Worm (Caenorhabditis elegans) whole organism, L3 larva: ENCODE data around the gene cya-2.
"Not testable (repeated sequence)": the region's sequence is repeated elsewhere in the genome, so short reads cannot be mapped to it uniquely, and the experiment has no call there.

ENCODE experiments used
- R02D3.7 ChIP-seq: fragments of 150-350 bp; optimal IDR thresholded peaks from 2 replicates; lab custom pipeline; 2014; ENCODE audit warnings: missing biosample characterization, missing genetic modification characterization
- aly-2 ChIP-seq: fragments of 150-350 bp; optimal IDR thresholded peaks from 2 replicates; lab custom pipeline; 2014; ENCODE audit warnings: missing biosample characterization, missing genetic modification characterization
- ama-1 ChIP-seq: fragments of 150-350 bp; optimal IDR thresholded peaks from 2 replicates; lab custom pipeline; 2018
- ceh-16 ChIP-seq: sonication (generic microtip); optimal IDR thresholded peaks from 2 replicates; lab custom pipeline; 2017; ENCODE audit warnings: missing biosample characterization, missing genetic modification characterization
- ceh-28 ChIP-seq: fragments of 150-350 bp; optimal IDR thresholded peaks from 2 replicates; lab custom pipeline; 2014; ENCODE audit warnings: missing biosample characterization, missing genetic modification reagents, missing genetic modification characterization
- ceh-9 ChIP-seq: sonication (generic microtip); optimal IDR thresholded peaks from 2 replicates; lab custom pipeline; 2018; ENCODE audit warnings: missing biosample characterization, missing genetic modification characterization
- daf-12 ChIP-seq: fragments of 150-350 bp; optimal IDR thresholded peaks from 2 replicates; lab custom pipeline; 2014; ENCODE audit warnings: missing biosample characterization, missing genetic modification reagents, missing genetic modification characterization
- elt-1 ChIP-seq: fragments of 150-350 bp; optimal IDR thresholded peaks from 2 replicates; lab custom pipeline; 2014; ENCODE audit warnings: missing biosample characterization, missing genetic modification characterization
- elt-2 ChIP-seq: sonication (generic microtip); optimal IDR thresholded peaks from 2 replicates; lab custom pipeline; 2016; ENCODE audit warnings: missing genetic modification reagents, mild to moderate bottlenecking, missing genetic modification characterization, missing compliant biosample characterization
- elt-3 ChIP-seq, 3 experiments: fragments of 150-350 bp in 1 of 3; sonication (generic microtip) in 2 of 3; optimal IDR thresholded peaks; 2 replicates in 2 of 3; 4 replicates in 1 of 3; lab custom pipeline; 2014 to 2017; ENCODE audit warnings: missing biosample characterization in 3 of 3, missing genetic modification characterization in 3 of 3
- eor-1 ChIP-seq, 2 experiments: fragments of 150-350 bp; optimal IDR thresholded peaks; 2 replicates each; lab custom pipeline; 2014 to 2018; ENCODE audit warnings: missing biosample characterization in 2 of 2, missing genetic modification characterization in 2 of 2
- fkh-10 ChIP-seq: sonication (generic microtip); optimal IDR thresholded peaks from 2 replicates; lab custom pipeline; 2017; ENCODE audit warnings: missing biosample characterization, missing genetic modification reagents, missing genetic modification characterization
- fkh-2 ChIP-seq: fragments of 150-350 bp; optimal IDR thresholded peaks from 2 replicates; lab custom pipeline; 2014; ENCODE audit warnings: missing biosample characterization, missing genetic modification reagents, missing genetic modification characterization
- jun-1 ChIP-seq: fragments of 150-350 bp; optimal IDR thresholded peaks from 2 replicates; lab custom pipeline; 2014; ENCODE audit warnings: missing biosample characterization, missing genetic modification reagents, missing genetic modification characterization
- lsy-12 ChIP-seq: sonication (generic microtip); optimal IDR thresholded peaks from 2 replicates; lab custom pipeline; 2016; ENCODE audit warnings: mild to moderate bottlenecking, missing genetic modification characterization, missing compliant biosample characterization
- mml-1 ChIP-seq: fragments of 150-350 bp; sonication (generic microtip); optimal IDR thresholded peaks from 3 replicates; lab custom pipeline; 2014; ENCODE audit warnings: missing biosample characterization, missing genetic modification characterization
- nfya-1 ChIP-seq: sonication (generic microtip); optimal IDR thresholded peaks from 2 replicates; lab custom pipeline; 2017; ENCODE audit warnings: missing genetic modification characterization, mild to moderate bottlenecking, missing compliant biosample characterization, antibody characterized with exemption, moderate library complexity; ENCODE audit not compliant: insufficient read depth
- nhr-11 ChIP-seq: fragments of 150-350 bp; optimal IDR thresholded peaks from 2 replicates; lab custom pipeline; 2014; ENCODE audit warnings: missing biosample characterization, missing genetic modification characterization
- nhr-12 ChIP-seq: fragments of 150-350 bp; optimal IDR thresholded peaks from 2 replicates; lab custom pipeline; 2014; ENCODE audit warnings: missing biosample characterization, missing genetic modification characterization
- nhr-23 ChIP-seq: fragments of 150-350 bp; optimal IDR thresholded peaks from 2 replicates; lab custom pipeline; 2014; ENCODE audit warnings: missing biosample characterization, missing genetic modification reagents, missing genetic modification characterization
- nhr-237 ChIP-seq: fragments of 150-350 bp; optimal IDR thresholded peaks from 2 replicates; lab custom pipeline; 2014; ENCODE audit warnings: missing biosample characterization, missing genetic modification characterization
- nhr-25 ChIP-seq: sonication (generic microtip); optimal IDR thresholded peaks from 2 replicates; lab custom pipeline; 2017; ENCODE audit warnings: missing biosample characterization, missing genetic modification characterization
- nhr-28 ChIP-seq: fragments of 150-350 bp; optimal IDR thresholded peaks from 2 replicates; lab custom pipeline; 2014; ENCODE audit warnings: missing biosample characterization, missing genetic modification characterization
- nhr-43 ChIP-seq: sonication (generic microtip); optimal IDR thresholded peaks from 2 replicates; lab custom pipeline; 2016; ENCODE audit warnings: mild to moderate bottlenecking, missing genetic modification characterization, missing compliant biosample characterization; ENCODE audit not compliant: poor library complexity, severe bottlenecking
- nhr-76 ChIP-seq: fragments of 150-350 bp; sonication (generic microtip); optimal IDR thresholded peaks from 5 replicates; lab custom pipeline; 2014; ENCODE audit warnings: missing biosample characterization, missing genetic modification characterization
- nhr-77 ChIP-seq: fragments of 150-350 bp; optimal IDR thresholded peaks from 2 replicates; lab custom pipeline; 2014; ENCODE audit warnings: missing biosample characterization, missing genetic modification characterization
- pha-4 ChIP-seq: fragments of 150-350 bp; optimal IDR thresholded peaks from 2 replicates; lab custom pipeline; 2014; ENCODE audit warnings: missing biosample characterization, missing genetic modification reagents, missing genetic modification characterization
- snpc-4 ChIP-seq: fragments of 150-350 bp; optimal IDR thresholded peaks from 2 replicates; lab custom pipeline; 2014; ENCODE audit warnings: missing biosample characterization, missing genetic modification characterization
- zag-1 ChIP-seq: fragments of 150-350 bp; optimal IDR thresholded peaks from 2 replicates; lab custom pipeline; 2014; ENCODE audit warnings: missing biosample characterization, missing genetic modification characterization
- ztf-11 ChIP-seq: fragments of 150-350 bp; optimal IDR thresholded peaks from 2 replicates; lab custom pipeline; 2014; ENCODE audit warnings: missing biosample characterization, missing genetic modification characterization
- ztf-4 ChIP-seq: fragments of 150-350 bp; optimal IDR thresholded peaks from 2 replicates; lab custom pipeline; 2014; ENCODE audit warnings: missing biosample characterization, missing genetic modification characterization

Gene cya-2

DNA sequence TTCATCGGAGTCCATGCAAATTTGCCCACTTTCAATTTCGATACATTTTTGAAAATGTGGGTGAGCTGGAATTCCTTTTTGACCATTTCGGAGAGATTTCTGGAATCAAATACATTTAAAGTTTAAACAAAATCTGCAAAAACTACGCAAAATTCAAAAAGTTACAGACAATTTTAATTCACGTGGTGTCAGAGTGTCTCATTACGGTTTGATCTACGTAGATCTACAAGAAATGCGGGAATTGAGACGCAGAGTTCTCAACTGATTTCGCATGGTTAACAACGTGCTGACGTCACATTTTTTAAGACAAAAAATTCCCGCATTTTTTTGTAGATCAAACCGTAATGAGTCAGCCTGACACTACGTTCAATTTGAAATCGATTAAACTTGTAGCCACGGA lies 3.1 kb upstream of the cya-2 start, which contains the start of gene bath-21:
Gene bath-21 (minus strand): TSS at position 101 of the 400 bp plus-strand sequence.
- TF ChIP-seq aly-2 (tag; lab: Kevin White, UChicago) (no peak), pha-4 (tag; lab: Kevin White, UChicago) (no peak), snpc-4 (tag; lab: Kevin White, UChicago) (no peak), ztf-4 (tag; lab: Kevin White, UChicago) (no peak), ceh-28 (no peak), ceh-16 (tag; lab: Kevin White, UChicago) (no peak)

DNA sequence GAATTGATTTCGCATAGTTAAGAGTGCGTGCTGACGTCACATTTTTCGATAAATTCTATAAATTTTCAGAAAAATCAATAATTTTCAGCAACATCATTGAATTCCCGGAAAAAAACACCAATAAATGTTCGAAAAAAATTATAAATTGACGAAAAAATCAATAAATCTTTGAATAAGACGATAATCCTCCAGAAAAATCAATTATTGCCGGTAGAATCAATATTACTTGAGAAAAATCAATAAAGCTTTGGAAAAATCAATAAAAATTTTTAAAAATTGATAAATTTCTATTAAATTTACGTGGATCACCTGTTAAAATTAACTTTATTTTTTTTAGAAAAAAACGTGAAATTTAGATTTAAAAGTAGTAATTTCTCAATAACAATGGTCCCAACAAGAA lies 9.6 kb downstream of the cya-2 start:
- TF ChIP-seq mml-1 (tag; lab: Kevin White, UChicago) (no peak), ceh-28 (peak; percentile 76), nhr-12 (tag; lab: Kevin White, UChicago) (no peak), ztf-11 (tag; lab: Kevin White, UChicago) (no peak), elt-3 (tag; optimal IDR thresholded peaks at IDR 0.05; lab: Kevin White, UChicago) (no peak), nhr-11 (no peak), eor-1 (tag; optimal IDR thresholded peaks at IDR 0.05; lab: Kevin White, UChicago) (no peak)

ce11 chrII:2012698-2013097 lies 10.7 kb downstream of the cya-2 start, which contains the start of gene F59H6.15:
TSS of gene F59H6.15 (plus strand) at chrII:2012998.
- TF ChIP-seq nhr-237 (tag; lab: Kevin White, UChicago) (no peak), nhr-77 (tag; lab: Kevin White, UChicago) (no peak), zag-1 (tag; lab: Kevin White, UChicago) (no peak), nhr-43 (tag; lab: Kevin White, UChicago) (no peak), nhr-23 (tag; lab: Kevin White, UChicago) (no peak), ceh-9 (tag; lab: Kevin White, UChicago) (no peak), daf-12 (tag; lab: Kevin White, UChicago) (no peak)
- TF ChIP-seq, all 47 proteins: peak for 0

ce11 chrII:2011179-2011578 lies 12.2 kb downstream of the cya-2 start:
- TF ChIP-seq jun-1 (no peak), nfya-1 (no peak), pha-4 (tag; lab: Kevin White, UChicago) (no peak), nhr-25 (no peak), nhr-76 (tag; lab: Kevin White, UChicago) (no peak), daf-12 (tag; lab: Kevin White, UChicago) (no peak), nhr-77 (tag; lab: Kevin White, UChicago) (no peak), nhr-23 (tag; lab: Kevin White, UChicago) (no peak), ceh-9 (tag; lab: Kevin White, UChicago) (no peak), nhr-28 (tag; lab: Kevin White, UChicago) (no peak), elt-3 (tag; optimal IDR thresholded peaks at IDR 0.05; lab: Kevin White, UChicago) (no peak), fkh-10 (GFP tag; lab: Kevin White, UChicago) (no peak), lsy-12 (tag; lab: Kevin White, UChicago) (no peak), snpc-4 (tag; lab: Kevin White, UChicago) (no peak), fkh-2 (no peak), elt-1 (tag; lab: Kevin White, UChicago) (no peak), eor-1 (tag; optimal IDR thresholded peaks at IDR 0.05; lab: Kevin White, UChicago) (no peak), R02D3.7 (no peak), ama-1 (lab: Kevin White, UChicago) (no peak), elt-2 (tag; lab: Kevin White, UChicago) (no peak)

DNA sequence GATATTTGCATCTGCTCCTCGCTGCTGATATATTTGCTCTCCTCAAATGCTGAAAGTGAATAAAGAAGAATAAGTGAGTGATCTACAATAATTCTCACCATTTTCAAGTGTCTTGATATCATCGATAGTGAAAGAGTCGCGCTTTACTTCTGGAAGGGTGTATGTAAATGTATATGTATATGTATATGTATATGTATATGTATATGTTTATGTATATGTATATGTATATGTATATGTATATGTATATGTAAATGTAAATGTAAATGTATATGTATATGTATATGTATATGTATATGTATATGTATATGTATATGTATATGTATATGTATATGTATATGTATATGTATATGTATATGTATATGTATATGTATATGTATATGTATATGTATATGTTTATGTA lies 22.7 kb downstream of the cya-2 start, which contains the start of gene ceh-84:
Gene ceh-84 (minus strand): TSS at position 101 of the 400 bp plus-strand sequence.
- TF ChIP-seq nfya-1; nhr-43 (tag; lab: Kevin White, UChicago); nhr-25: not testable (repeated sequence)

DNA sequence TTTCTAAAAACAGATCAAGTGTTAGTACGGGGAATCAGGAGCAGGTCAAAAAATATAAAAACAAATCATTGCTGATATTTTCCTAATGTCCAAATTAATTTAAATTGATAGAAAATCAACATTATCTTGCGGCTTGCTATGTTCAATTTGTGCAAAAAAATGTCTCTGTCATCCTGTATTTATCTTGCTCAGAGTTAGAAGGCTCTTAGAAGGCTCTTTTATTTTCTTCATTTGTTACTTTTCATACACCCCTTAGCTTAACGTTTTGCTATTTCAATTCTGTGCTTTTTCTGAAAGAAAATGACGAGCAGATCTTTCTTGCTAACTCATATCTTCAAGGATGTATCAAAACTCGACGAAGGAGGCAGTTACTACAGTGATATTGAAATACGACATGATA lies 24.9 kb downstream of the cya-2 start, which contains the start of gene math-19:
Gene math-19 (plus strand): TSS at position 301 of the 400 bp plus-strand sequence.
- TF ChIP-seq eor-1 (tag; optimal IDR thresholded peaks at IDR 0.05; lab: Kevin White, UChicago); nhr-23 (tag; lab: Kevin White, UChicago); elt-3 (tag; optimal IDR thresholded peaks at IDR 0.05; lab: Kevin White, UChicago): not testable (repeated sequence)
- TF ChIP-seq, all 47 proteins: peak for 0; not testable (repeated sequence) for 47
